Fruit fly (Drosophila melanogaster) whole organism, embryonic: ENCODE measurements around the gene Atac2.

Source experiments
- Atf6 ChIP-seq: fragments of 200-800 bp; sonication (Bioruptor generic); IDR thresholded peaks from 2 replicates; pipeline ENCODE4 v1.3.6; 2022; ENCODE audit warnings: missing biosample characterization, missing genetic modification characterization
- B-H1 ChIP-seq: fragments of 200-800 bp; sonication (Bioruptor generic); IDR thresholded peaks from 3 replicates; pipeline ENCODE4 v1.3.6; 2022; ENCODE audit warnings: missing biosample characterization, missing genetic modification characterization
- CG10274 ChIP-seq: fragments of 200-800 bp; sonication (Bioruptor generic); optimal IDR thresholded peaks from 3 replicates; lab custom pipeline; 2017; ENCODE audit warnings: missing biosample characterization, mild to moderate bottlenecking, missing genetic modification characterization
- CG10654 ChIP-seq: fragments of 200-800 bp; sonication (Bioruptor generic); optimal IDR thresholded peaks from 2 replicates; lab custom pipeline; 2016; ENCODE audit warnings: missing biosample characterization, missing genetic modification characterization
- CG12155 ChIP-seq: fragments of 200-800 bp; sonication (Bioruptor generic); optimal IDR thresholded peaks from 3 replicates; lab custom pipeline; 2016; ENCODE audit warnings: missing biosample characterization, missing genetic modification characterization
- CG14860 ChIP-seq: fragments of 200-800 bp; sonication (Bioruptor generic); IDR thresholded peaks from 3 replicates; pipeline ENCODE4 v1.3.6; 2022; ENCODE audit warnings: missing biosample characterization, missing genetic modification characterization; ENCODE audit not compliant: partially characterized antibody
- CG14965 ChIP-seq: fragments of 200-800 bp; sonication (Bioruptor generic); optimal IDR thresholded peaks from 2 replicates; lab custom pipeline; 2016; ENCODE audit warnings: missing biosample characterization, missing genetic modification characterization, borderline replicate concordance
- CG1647 ChIP-seq: fragments of 200-800 bp; sonication (Bioruptor generic); optimal IDR thresholded peaks from 3 replicates; lab custom pipeline; 2016; ENCODE audit warnings: missing biosample characterization, missing genetic modification characterization
- CG16813 ChIP-seq: fragments of 200-800 bp; sonication (Bioruptor generic); IDR thresholded peaks from 3 replicates; pipeline ENCODE4 v1.3.6; 2022; ENCODE audit warnings: missing biosample characterization, missing genetic modification characterization; ENCODE audit not compliant: partially characterized antibody
- CG17568 ChIP-seq: fragments of 200-800 bp; sonication (Bioruptor generic); optimal IDR thresholded peaks from 2 replicates; lab custom pipeline; 2018; ENCODE audit warnings: missing biosample characterization, mild to moderate bottlenecking, missing genetic modification characterization, moderate library complexity
- CG18476 ChIP-seq: fragments of 200-800 bp; sonication (Bioruptor generic); optimal IDR thresholded peaks from 2 replicates; lab custom pipeline; 2016; ENCODE audit warnings: missing biosample characterization, mild to moderate bottlenecking, missing genetic modification characterization
- CG2116 ChIP-seq: fragments of 200-800 bp; sonication (Bioruptor generic); optimal IDR thresholded peaks from 3 replicates; lab custom pipeline; 2018; ENCODE audit warnings: missing biosample characterization, mild to moderate bottlenecking, missing genetic modification characterization
- CG2202 ChIP-seq: fragments of 200-800 bp; sonication (Bioruptor generic); optimal IDR thresholded peaks from 2 replicates; lab custom pipeline; 2018; ENCODE audit warnings: missing biosample characterization, mild to moderate bottlenecking, missing genetic modification characterization
- CG32772 ChIP-seq: fragments of 200-800 bp; sonication (Bioruptor generic); IDR thresholded peaks from 2 replicates; pipeline ENCODE4 v1.3.6; 2022; ENCODE audit warnings: missing biosample characterization, missing genetic modification characterization
- CG34224 ChIP-seq: fragments of 200-800 bp; sonication (Bioruptor generic); IDR thresholded peaks from 3 replicates; pipeline ENCODE4 v1.3.6; 2022; ENCODE audit warnings: missing biosample characterization, missing genetic modification characterization; ENCODE audit not compliant: partially characterized antibody
- CG3847 ChIP-seq: fragments of 200-800 bp; sonication (Bioruptor generic); IDR thresholded peaks from 2 replicates; pipeline ENCODE4 v1.3.6; 2022; ENCODE audit warnings: missing biosample characterization, missing genetic modification characterization
- CG4328 ChIP-seq: fragments of 200-800 bp; sonication (Bioruptor generic); optimal IDR thresholded peaks from 3 replicates; lab custom pipeline; 2017; ENCODE audit warnings: missing biosample characterization, missing genetic modification reagents, missing genetic modification characterization
- CG6813 ChIP-seq: fragments of 200-800 bp; sonication (Bioruptor generic); optimal IDR thresholded peaks from 2 replicates; lab custom pipeline; 2017; ENCODE audit warnings: missing biosample characterization, missing genetic modification characterization, mild to moderate bottlenecking, moderate library complexity, missing genetic modification reagents
- CG7745 ChIP-seq: fragments of 200-800 bp; sonication (Bioruptor generic); optimal IDR thresholded peaks from 2 replicates; lab custom pipeline; 2018; ENCODE audit warnings: missing biosample characterization, mild to moderate bottlenecking, missing genetic modification characterization, moderate library complexity
- Doc3 ChIP-seq: fragments of 200-800 bp; sonication (Bioruptor generic); IDR thresholded peaks from 3 replicates; pipeline ENCODE4 v1.3.6; 2022; ENCODE audit warnings: missing biosample characterization, missing genetic modification characterization; ENCODE audit not compliant: partially characterized antibody
- Eip74EF ChIP-seq, 2 experiments: fragments of 200-800 bp in 1 of 2; fragments of >200 bp in 1 of 2; sonication (Bioruptor generic) in 1 of 2; optimal IDR thresholded peaks; 2 replicates each; lab custom pipeline; 2017 to 2019; ENCODE audit warnings: missing biosample characterization in 2 of 2, missing genetic modification characterization in 2 of 2, mild to moderate bottlenecking in 1 of 2, moderate library complexity in 1 of 2
- Gsc ChIP-seq: fragments of 200-800 bp; sonication (Bioruptor generic); IDR thresholded peaks from 2 replicates; pipeline ENCODE4 v1.3.6; 2022; ENCODE audit warnings: missing biosample characterization, missing genetic modification characterization
- Gug ChIP-seq: fragments of 200-800 bp; sonication (Bioruptor generic); IDR thresholded peaks from 4 replicates; pipeline ENCODE4 v1.3.6; 2022; ENCODE audit warnings: missing biosample characterization, missing genetic modification characterization
- Hey ChIP-seq: fragments of 200-800 bp; sonication (Bioruptor generic); optimal IDR thresholded peaks from 3 replicates; lab custom pipeline; 2018; ENCODE audit warnings: missing biosample characterization, mild to moderate bottlenecking, missing genetic modification characterization
- Hr3 ChIP-seq: fragments of 200-800 bp; sonication (Bioruptor generic); optimal IDR thresholded peaks from 3 replicates; lab custom pipeline; 2016; ENCODE audit warnings: missing biosample characterization, missing genetic modification characterization
- Lhr ChIP-seq: fragments of 200-800 bp; sonication (Bioruptor generic); optimal IDR thresholded peaks from 3 replicates; lab custom pipeline; 2017; ENCODE audit warnings: mild to moderate bottlenecking, missing biosample characterization, missing genetic modification reagents, missing genetic modification characterization
- Lpt ChIP-seq: fragments of >200 bp; optimal IDR thresholded peaks from 2 replicates; lab custom pipeline; 2018; ENCODE audit warnings: missing biosample characterization, missing genetic modification characterization
- Mad ChIP-seq: fragments of 200-800 bp; sonication (Bioruptor generic); optimal IDR thresholded peaks from 2 replicates; lab custom pipeline; 2016; ENCODE audit warnings: missing biosample characterization, missing genetic modification characterization
- Spps ChIP-seq: fragments of 200-800 bp; sonication (Bioruptor generic); optimal IDR thresholded peaks from 2 replicates; lab custom pipeline; 2018; ENCODE audit warnings: missing biosample characterization, mild to moderate bottlenecking, missing genetic modification characterization
- Trl ChIP-seq, 3 experiments: fragments of >200 bp in 2 of 3; fragments of 200-800 bp in 1 of 3; sonication (Bioruptor generic) in 1 of 3; optimal IDR thresholded peaks; 2 replicates in 1 of 3; 3 replicates in 2 of 3; lab custom pipeline; 2016 to 2017; ENCODE audit warnings: missing biosample characterization in 1 of 3, missing genetic modification characterization in 1 of 3
- Xrp1 ChIP-seq: fragments of 200-800 bp; sonication (Bioruptor generic); IDR thresholded peaks from 2 replicates; pipeline ENCODE4 v1.3.6; 2022; ENCODE audit warnings: missing biosample characterization, missing genetic modification characterization
- abd-A ChIP-seq: fragments of 200-800 bp; sonication (Bioruptor generic); optimal IDR thresholded peaks from 3 replicates; lab custom pipeline; 2019; ENCODE audit warnings: missing biosample characterization, mild to moderate bottlenecking, missing genetic modification characterization, moderate library complexity
- bab2 ChIP-seq: fragments of 200-800 bp; sonication (Bioruptor generic); optimal IDR thresholded peaks from 2 replicates; lab custom pipeline; 2016; ENCODE audit warnings: missing biosample characterization, missing genetic modification characterization
- bcd ChIP-seq: fragments of 200-800 bp; sonication (Bioruptor generic); optimal IDR thresholded peaks from 2 replicates; lab custom pipeline; 2017; ENCODE audit warnings: missing biosample characterization, mild to moderate bottlenecking, missing genetic modification characterization
- br ChIP-seq: fragments of >200 bp; optimal IDR thresholded peaks from 2 replicates; lab custom pipeline; 2017
- cad ChIP-seq: fragments of >200 bp; optimal IDR thresholded peaks from 2 replicates; lab custom pipeline; 2017; ENCODE audit warnings: missing biosample characterization, missing genetic modification characterization
- cg ChIP-seq: fragments of 200-800 bp; sonication (Bioruptor generic); optimal IDR thresholded peaks from 3 replicates; lab custom pipeline; 2019; ENCODE audit warnings: missing biosample characterization, mild to moderate bottlenecking, missing genetic modification characterization, moderate library complexity
- dati ChIP-seq: fragments of 200-800 bp; sonication (Bioruptor generic); IDR thresholded peaks from 2 replicates; pipeline ENCODE4 v1.3.6; 2022; ENCODE audit warnings: missing biosample characterization, missing genetic modification characterization
- ems ChIP-seq: fragments of 200-800 bp; sonication (Bioruptor generic); optimal IDR thresholded peaks from 3 replicates; lab custom pipeline; 2016; ENCODE audit warnings: missing biosample characterization, missing genetic modification characterization
- eyg ChIP-seq: fragments of 200-800 bp; sonication (Bioruptor generic); optimal IDR thresholded peaks from 3 replicates; lab custom pipeline; 2016; ENCODE audit warnings: missing biosample characterization, missing genetic modification characterization
- gro ChIP-seq: fragments of 200-800 bp; sonication (Bioruptor generic); optimal IDR thresholded peaks from 2 replicates; lab custom pipeline; 2016; ENCODE audit warnings: missing biosample characterization, missing genetic modification characterization
- jumu ChIP-seq: fragments of 200-800 bp; sonication (Bioruptor generic); optimal IDR thresholded peaks from 3 replicates; lab custom pipeline; 2016; ENCODE audit warnings: missing biosample characterization, missing genetic modification characterization
- kay ChIP-seq: fragments of 200-800 bp; sonication (Bioruptor generic); optimal IDR thresholded peaks from 2 replicates; lab custom pipeline; 2016; ENCODE audit warnings: missing biosample characterization, missing genetic modification characterization
- lola ChIP-seq, 3 experiments: fragments of >200 bp in 2 of 3; fragments of 200-800 bp in 1 of 3; sonication (Bioruptor generic) in 1 of 3; optimal IDR thresholded peaks; 2 replicates each; lab custom pipeline; 2017 to 2019; ENCODE audit warnings: missing biosample characterization in 3 of 3, missing genetic modification characterization in 3 of 3, mild to moderate bottlenecking in 1 of 3, moderate library complexity in 1 of 3
- nmo ChIP-seq: fragments of 200-800 bp; sonication (Bioruptor generic); optimal IDR thresholded peaks from 2 replicates; lab custom pipeline; 2018; ENCODE audit warnings: missing biosample characterization, mild to moderate bottlenecking, missing genetic modification characterization, moderate library complexity
- oc ChIP-seq: fragments of 200-800 bp; sonication (Bioruptor generic); optimal IDR thresholded peaks from 2 replicates; lab custom pipeline; 2018; ENCODE audit warnings: missing biosample characterization, mild to moderate bottlenecking, missing genetic modification characterization, moderate library complexity
- rib ChIP-seq: fragments of 200-800 bp; sonication (Bioruptor generic); IDR thresholded peaks from 2 replicates; pipeline ENCODE4 v1.3.6; 2022; ENCODE audit warnings: missing biosample characterization, missing genetic modification characterization
- run ChIP-seq: fragments of 200-800 bp; sonication (Bioruptor generic); optimal IDR thresholded peaks from 3 replicates; lab custom pipeline; 2018; ENCODE audit warnings: missing biosample characterization, mild to moderate bottlenecking, missing genetic modification characterization
- shn ChIP-seq: fragments of 200-800 bp; sonication (Bioruptor generic); optimal IDR thresholded peaks from 3 replicates; lab custom pipeline; 2016; ENCODE audit warnings: missing biosample characterization, missing genetic modification characterization
- sug ChIP-seq: fragments of 200-800 bp; optimal IDR thresholded peaks from 2 replicates; lab custom pipeline; 2019; ENCODE audit warnings: missing biosample characterization, mild to moderate bottlenecking, missing genetic modification characterization, moderate library complexity
- ttk ChIP-seq: fragments of 200-800 bp; sonication (Bioruptor generic); IDR thresholded peaks from 2 replicates; pipeline ENCODE4 v2.1.2; 2022; ENCODE audit warnings: missing biosample characterization, missing genetic modification characterization

Atac2 gene

DNA sequence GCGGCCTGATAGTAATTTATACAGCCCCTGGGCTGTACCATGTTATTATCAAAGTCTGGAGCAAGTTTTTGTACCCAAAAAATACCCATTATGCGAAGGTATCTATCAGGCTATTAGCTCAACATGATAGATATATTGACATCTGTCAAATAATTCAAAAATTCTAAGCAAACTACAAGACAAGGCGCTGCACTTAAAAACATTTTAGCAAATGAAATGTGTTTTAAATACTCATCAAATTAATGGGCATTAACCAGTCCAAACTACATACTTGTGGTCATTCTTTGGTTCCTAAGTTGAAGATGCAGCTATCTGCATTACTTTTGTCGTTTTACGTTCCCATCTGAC is 41.3 kb upstream of the Atac2 start (continued):
- TF ChIP-seq rib (no peak), CG14860 (GFP tag; lab: Robert Waterston, UW) (no peak), CG16813 (GFP tag; lab: Robert Waterston, UW) (no peak), CG1647 (GFP tag; lab: Kevin White, UChicago) (peak; percentile 78), Gsc (peak; percentile 59), CG3847 (GFP tag; lab: Robert Waterston, UW) (peak; percentile 29; the same call in 1 of the 2 replicates), bcd (GFP tag; lab: Kevin White, UChicago) (peak; percentile 67), B-H1 (GFP tag; lab: Robert Waterston, UW) (peak; percentile 78), cg (GFP tag; lab: Kevin White, UChicago) (no peak), run (peak; percentile 2), CG6813 (GFP tag; lab: Kevin White, UChicago) (peak; percentile 56), shn (GFP tag; lab: Kevin White, UChicago) (no peak), Hey (tag; lab: Kevin White, UChicago) (no peak), CG34224 (GFP tag; lab: Robert Waterston, UW) (no peak), CG14965 (GFP tag; lab: Kevin White, UChicago) (peak; percentile 1), CG17568 (no peak), Eip74EF (GFP tag; optimal IDR thresholded peaks at IDR 0.05; lab: Kevin White, UChicago) (peak in 1 of 2 experiments; percentile 70), abd-A (tag; lab: Kevin White, UChicago) (no peak), Doc3 (GFP tag; lab: Robert Waterston, UW) (no peak), Gug (peak; percentile 49; the same call in 2 of the 4 replicates), br (lab: Kevin White, UChicago) (no peak), Mad (GFP tag; lab: Kevin White, UChicago) (peak; percentile 23), Lpt (no peak), CG2116 (GFP tag; lab: Kevin White, UChicago) (peak; percentile 10), bab2 (GFP tag; lab: Kevin White, UChicago) (peak; percentile 7), Lhr (GFP tag; lab: Kevin White, UChicago) (peak; percentile 31), CG10654 (GFP tag; lab: Kevin White, UChicago) (peak; percentile 61), kay (GFP tag; lab: Kevin White, UChicago) (peak; percentile 59), Spps (tag; lab: Kevin White, UChicago) (peak; percentile 83), oc (tag; lab: Kevin White, UChicago) (peak; percentile 70), jumu (GFP tag; lab: Kevin White, UChicago) (peak; percentile 46), Atf6 (no peak), CG18476 (GFP tag; lab: Kevin White, UChicago) (peak; percentile 58), dati (GFP tag; lab: Robert Waterston, UW) (peak; percentile 43; the same call in 1 of the 2 replicates), ttk (peak; percentile 75), ems (GFP tag; lab: Kevin White, UChicago) (peak; percentile 47), eyg (peak; percentile 28), CG12155 (GFP tag; lab: Kevin White, UChicago) (no peak), CG7745 (tag; lab: Kevin White, UChicago) (no peak), CG2202 (tag; lab: Kevin White, UChicago) (no peak), sug (tag; lab: Kevin White, UChicago) (no peak), Xrp1 (GFP tag; lab: Robert Waterston, UW) (peak; percentile 92), CG32772 (GFP tag; lab: Robert Waterston, UW) (peak; percentile 84), CG4328 (GFP tag; lab: Kevin White, UChicago) (no peak), gro (GFP tag; lab: Kevin White, UChicago) (peak; percentile 26), CG10274 (GFP tag; lab: Kevin White, UChicago) (peak; percentile 44), lola (GFP tag; optimal IDR thresholded peaks at IDR 0.05; lab: Kevin White, UChicago) (peak in 1 of 3 experiments; percentile 58), cad (no peak), nmo (peak; percentile 90), Trl (optimal IDR thresholded peaks at IDR 0.05; lab: Kevin White, UChicago) (no peak), Trl (GFP tag; optimal IDR thresholded peaks at IDR 0.05; lab: Kevin White, UChicago) (peak; percentile 57), Hr3 (peak; percentile 17)
